Fruit fly (Drosophila melanogaster) S2 (cell line): ENCODE data around the gene Archease.

Experiments used
- CG8478 ChIP-seq: fragments of >200 bp; optimal IDR thresholded peaks from 2 replicates; lab custom pipeline; 2018
- CTCF ChIP-seq, 2 experiments: fragments of >200 bp; optimal IDR thresholded peaks; 2 replicates each; lab custom pipeline; 2018

DNA sequence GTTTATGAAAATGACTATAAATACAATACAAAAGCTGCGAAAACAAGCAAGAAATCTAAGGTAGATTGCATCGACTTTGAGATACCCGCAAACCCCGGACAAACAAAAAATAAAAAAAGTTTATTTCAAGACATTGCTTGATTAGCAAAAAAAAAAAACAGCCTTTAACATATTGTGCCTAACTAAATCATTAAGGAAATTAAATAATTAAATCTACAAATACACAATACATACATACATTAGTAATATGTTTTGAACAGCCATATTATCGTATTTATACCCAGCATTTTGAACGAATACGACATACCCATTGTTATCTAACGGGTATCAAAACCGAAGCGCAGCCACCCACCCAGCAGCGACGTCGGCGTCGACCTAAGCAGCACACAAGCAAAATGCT is 49.9 kb downstream of the Archease start:
- TF ChIP-seq CG8478 (no peak), CTCF (optimal IDR thresholded peaks at IDR 0.05; lab: Kevin White, UChicago) (no peak)
